Fruit fly (Drosophila melanogaster): ENCODE results near the gene CG43083.

- TF ChIP-seq psq (optimal IDR thresholded peaks at IDR 0.05) (no peak), h (optimal IDR thresholded peaks at IDR 0.05) (no peak), Sin3A (optimal IDR thresholded peaks at IDR 0.05) (no peak), ttk (optimal IDR thresholded peaks at IDR 0.05) (no peak), Myc (optimal IDR thresholded peaks at IDR 0.05) (no peak)
These were observed 46.0 kb downstream of the CG43083 start for dm6 chr3L:15694406-15694805.

All from Kc167 (cell line).